Worm (Caenorhabditis elegans) whole organism, midembryonic: ENCODE measurements around the gene srsx-37.

Source experiments
- cog-1 ChIP-seq: sonication (generic microtip); optimal IDR thresholded peaks from 2 replicates; lab custom pipeline; 2016; ENCODE audit warnings: missing genetic modification characterization, missing compliant biosample characterization
- flt-1 ChIP-seq: fragments of 200-800 bp; sonication (Bioruptor generic); IDR thresholded peaks from 2 replicates; pipeline ENCODE4 v1.3.6; 2022; ENCODE audit warnings: missing genetic modification characterization, missing compliant biosample characterization
- med-1 ChIP-seq: sonication (generic microtip); optimal IDR thresholded peaks from 2 replicates; lab custom pipeline; 2017; ENCODE audit warnings: missing genetic modification characterization, mild to moderate bottlenecking, missing compliant biosample characterization, antibody characterized with exemption, missing genetic modification reagents; ENCODE audit not compliant: insufficient read depth
- tab-1 ChIP-seq: fragments of 200-800 bp; sonication (Bioruptor generic); IDR thresholded peaks from 2 replicates; pipeline ENCODE4 v1.3.6; 2022; ENCODE audit warnings: missing genetic modification characterization, missing compliant biosample characterization
- ztf-23 ChIP-seq: fragments of 200-800 bp; sonication (Bioruptor generic); IDR thresholded peaks from 2 replicates; pipeline ENCODE4 v1.3.6; 2022; ENCODE audit warnings: missing genetic modification reagents, missing genetic modification characterization, missing compliant biosample characterization
- ztf-29 ChIP-seq: fragments of 200-800 bp; sonication (Bioruptor generic); IDR thresholded peaks from 2 replicates; pipeline ENCODE4 v1.3.6; 2022; ENCODE audit warnings: missing genetic modification reagents, missing genetic modification characterization, missing compliant biosample characterization

DNA sequence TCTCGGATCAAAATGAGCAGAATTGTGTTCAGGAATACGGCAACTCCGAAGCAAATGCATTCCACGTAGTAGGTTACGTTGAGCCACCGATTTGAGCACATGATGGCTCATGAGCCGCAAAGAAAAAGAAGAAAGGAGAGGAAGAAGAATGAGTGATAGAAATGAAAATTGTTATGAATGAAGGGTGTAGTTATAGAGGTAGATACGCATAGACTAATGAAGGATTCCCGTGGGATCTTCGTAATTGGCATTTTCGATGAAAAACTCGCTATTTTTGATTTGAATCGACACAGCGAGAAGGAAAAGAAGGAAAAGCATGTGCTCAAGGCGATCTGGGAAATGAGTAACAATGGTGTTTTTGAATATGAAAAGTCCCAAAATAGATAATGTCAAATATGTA is 34.9 kb upstream of the srsx-37 start, which contains the start of gene str-96:
- TF ChIP-seq med-1 (GFP tag; lab: Kevin White, UChicago) (no peak), flt-1 (no peak), ztf-23 (GFP tag; lab: Robert Waterston, UW) (no peak), tab-1 (GFP tag; lab: Robert Waterston, UW) (no peak), cog-1 (tag; lab: Kevin White, UChicago) (no peak), ztf-29 (GFP tag; lab: Robert Waterston, UW) (no peak)
